Fruit fly (Drosophila melanogaster) whole organism, wandering third instar larva: ENCODE results near the gene CG15169.
A peak's percentile ranks its signal among the peaks of the same experiment; 100 is the strongest.

ENCODE experiments used
- Abd-B ChIP-seq: fragments of >200 bp; optimal IDR thresholded peaks from 2 replicates; lab custom pipeline; 2017; ENCODE audit warnings: missing biosample characterization, missing genetic modification characterization
- CG32264 ChIP-seq: fragments of 200-800 bp; sonication (Bioruptor generic); optimal IDR thresholded peaks from 2 replicates; lab custom pipeline; 2016; ENCODE audit warnings: missing biosample characterization, missing genetic modification characterization
- CG9705 ChIP-seq: fragments of 200-800 bp; sonication (Bioruptor generic); optimal IDR thresholded peaks from 2 replicates; lab custom pipeline; 2018; ENCODE audit warnings: missing biosample characterization, mild to moderate bottlenecking, missing genetic modification characterization
- CrebA ChIP-seq: fragments of 200-800 bp; sonication (Bioruptor generic); optimal IDR thresholded peaks from 2 replicates; lab custom pipeline; 2016; ENCODE audit warnings: missing biosample characterization, mild to moderate bottlenecking, missing genetic modification characterization, borderline replicate concordance
- Dfd ChIP-seq: fragments of >200 bp; optimal IDR thresholded peaks from 2 replicates; lab custom pipeline; 2017; ENCODE audit warnings: missing biosample characterization, missing genetic modification characterization
- Dif ChIP-seq: fragments of 200-275, 200-300 bp; sonication (Bioruptor generic); optimal IDR thresholded peaks from 2 replicates; lab custom pipeline; 2018; ENCODE audit warnings: missing biosample characterization, missing genetic modification characterization; ENCODE audit not compliant: partially characterized antibody
- GATAd ChIP-seq: sonication (Bioruptor generic); optimal IDR thresholded peaks from 2 replicates; lab custom pipeline; 2016; ENCODE audit warnings: missing biosample characterization, missing genetic modification characterization
- HLH106 ChIP-seq: fragments of 200-800 bp; optimal IDR thresholded peaks from 3 replicates; lab custom pipeline; 2019; ENCODE audit warnings: missing biosample characterization, mild to moderate bottlenecking, missing genetic modification characterization, moderate library complexity
- Hnf4 ChIP-seq: fragments of 200-800 bp; sonication (Bioruptor generic); optimal IDR thresholded peaks from 2 replicates; lab custom pipeline; 2016; ENCODE audit warnings: missing biosample characterization, mild to moderate bottlenecking, missing genetic modification characterization
- Hr78 ChIP-seq: fragments of >200 bp; optimal IDR thresholded peaks from 2 replicates; lab custom pipeline; 2017; ENCODE audit warnings: missing biosample characterization, missing genetic modification characterization
- Hr83 ChIP-seq: fragments of 200-300 bp; sonication (Bioruptor generic); optimal IDR thresholded peaks from 2 replicates; lab custom pipeline; 2016; ENCODE audit warnings: missing biosample characterization, mild to moderate bottlenecking, missing genetic modification characterization, moderate library complexity; ENCODE audit not compliant: poor library complexity, severe bottlenecking
- Jra ChIP-seq: sonication (Bioruptor generic); optimal IDR thresholded peaks from 2 replicates; lab custom pipeline; 2016; ENCODE audit warnings: missing biosample characterization, missing genetic modification characterization
- Mio ChIP-seq: sonication (Bioruptor generic); optimal IDR thresholded peaks from 2 replicates; lab custom pipeline; 2016; ENCODE audit warnings: missing biosample characterization, missing genetic modification characterization
- Myc ChIP-seq: fragments of >200 bp; optimal IDR thresholded peaks from 2 replicates; lab custom pipeline; 2017
- N ChIP-seq: fragments of >200 bp; optimal IDR thresholded peaks from 2 replicates; lab custom pipeline; 2018; ENCODE audit warnings: missing biosample characterization, missing external identifiers, missing genetic modification characterization
- OdsH ChIP-seq: fragments of 200-800 bp; sonication (Bioruptor generic); optimal IDR thresholded peaks from 2 replicates; lab custom pipeline; 2016; ENCODE audit warnings: missing biosample characterization, mild to moderate bottlenecking, missing genetic modification characterization
- Rel ChIP-seq, 2 experiments: fragments of 200-800 bp; sonication (Bioruptor generic) in 1 of 2; optimal IDR thresholded peaks; 2 replicates in 1 of 2; 3 replicates in 1 of 2; lab custom pipeline; 2016 to 2019; ENCODE audit warnings: mild to moderate bottlenecking in 2 of 2, missing biosample characterization in 2 of 2, missing genetic modification characterization in 2 of 2, moderate library complexity in 1 of 2
- Sp1 ChIP-seq: fragments of 200-800 bp; sonication (Bioruptor generic); optimal IDR thresholded peaks from 3 replicates; lab custom pipeline; 2019; ENCODE audit warnings: missing biosample characterization, mild to moderate bottlenecking, missing genetic modification characterization, moderate library complexity
- Vsx2 ChIP-seq: fragments of 200-300, 225-300 bp; sonication (Bioruptor generic); optimal IDR thresholded peaks from 2 replicates; lab custom pipeline; 2018; ENCODE audit warnings: missing biosample characterization, missing genetic modification characterization; ENCODE audit not compliant: partially characterized antibody
- br ChIP-seq: fragments of 200-800 bp; sonication (Bioruptor generic); optimal IDR thresholded peaks from 2 replicates; lab custom pipeline; 2016; ENCODE audit warnings: missing biosample characterization, missing genetic modification characterization
- brk ChIP-seq: fragments of 200-800 bp; sonication (Bioruptor generic); optimal IDR thresholded peaks from 2 replicates; lab custom pipeline; 2016; ENCODE audit warnings: missing biosample characterization, mild to moderate bottlenecking, missing genetic modification characterization
- dl ChIP-seq, 2 experiments: fragments of 175-275, 200-275 bp in 1 of 2; fragments of 200-275 bp in 1 of 2; sonication (Bioruptor generic); optimal IDR thresholded peaks; lab custom pipeline; 2018; ENCODE audit warnings: mild to moderate bottlenecking in 2 of 2, missing biosample characterization in 2 of 2, missing genetic modification characterization in 2 of 2, moderate library complexity in 2 of 2; ENCODE audit not compliant: partially characterized antibody in 2 of 2, insufficient read depth in 1 of 2
- dmrt93B ChIP-seq: fragments of 200-800 bp; sonication (Bioruptor generic); optimal IDR thresholded peaks from 2 replicates; lab custom pipeline; 2018; ENCODE audit warnings: missing biosample characterization, mild to moderate bottlenecking, missing genetic modification characterization
- dsf ChIP-seq: sonication (Bioruptor generic); optimal IDR thresholded peaks from 2 replicates; lab custom pipeline; 2016; ENCODE audit warnings: missing biosample characterization, missing genetic modification characterization, borderline replicate concordance
- ey ChIP-seq: fragments of 200-800 bp; sonication (Bioruptor generic); optimal IDR thresholded peaks from 2 replicates; lab custom pipeline; 2016; ENCODE audit warnings: missing biosample characterization, missing genetic modification characterization
- foxo ChIP-seq, 2 experiments: fragments of 200-800 bp; sonication (Bioruptor generic); optimal IDR thresholded peaks; 2 replicates in 1 of 2; 3 replicates in 1 of 2; lab custom pipeline; 2016 to 2017; ENCODE audit warnings: missing biosample characterization in 2 of 2, missing genetic modification characterization in 2 of 2
- fru ChIP-seq: fragments of 200-800 bp; sonication (Bioruptor generic); optimal IDR thresholded peaks from 3 replicates; lab custom pipeline; 2016; ENCODE audit warnings: missing biosample characterization, mild to moderate bottlenecking, missing genetic modification characterization
- h ChIP-seq: fragments of 200-800 bp; sonication (Bioruptor generic); optimal IDR thresholded peaks from 3 replicates; lab custom pipeline; 2016; ENCODE audit warnings: missing biosample characterization, mild to moderate bottlenecking, missing genetic modification characterization
- jim ChIP-seq: fragments of 175-275, 200-325 bp; sonication (Bioruptor generic); optimal IDR thresholded peaks from 2 replicates; lab custom pipeline; 2016; ENCODE audit warnings: missing biosample characterization, mild to moderate bottlenecking, missing genetic modification characterization
- lola ChIP-seq: fragments of >200 bp; optimal IDR thresholded peaks from 2 replicates; lab custom pipeline; 2017; ENCODE audit warnings: missing biosample characterization, missing genetic modification characterization
- pan ChIP-seq: fragments of >200 bp; optimal IDR thresholded peaks from 2 replicates; lab custom pipeline; 2017
- psq ChIP-seq: fragments of 200-800 bp; sonication (Bioruptor generic); optimal IDR thresholded peaks from 3 replicates; lab custom pipeline; 2017; ENCODE audit warnings: missing biosample characterization, mild to moderate bottlenecking, missing genetic modification characterization, moderate library complexity
- rgr ChIP-seq: fragments of 200-800 bp; sonication (Bioruptor generic); optimal IDR thresholded peaks from 3 replicates; lab custom pipeline; 2016; ENCODE audit warnings: missing biosample characterization, mild to moderate bottlenecking, missing genetic modification characterization
- sage ChIP-seq: fragments of 200-800 bp; sonication (Bioruptor generic); optimal IDR thresholded peaks from 2 replicates; lab custom pipeline; 2016; ENCODE audit warnings: missing biosample characterization, mild to moderate bottlenecking, missing genetic modification characterization
- sv ChIP-seq: fragments of 200-800 bp; sonication (Bioruptor generic); optimal IDR thresholded peaks from 3 replicates; lab custom pipeline; 2016; ENCODE audit warnings: missing biosample characterization, missing genetic modification characterization
- tai ChIP-seq: sonication (Bioruptor generic); optimal IDR thresholded peaks from 2 replicates; lab custom pipeline; 2016; ENCODE audit warnings: missing biosample characterization, missing genetic modification characterization
- usp ChIP-seq: fragments of >200 bp; optimal IDR thresholded peaks from 2 replicates; lab custom pipeline; 2017; ENCODE audit warnings: missing biosample characterization, missing genetic modification characterization
- woc ChIP-seq: sonication (Bioruptor generic); optimal IDR thresholded peaks from 2 replicates; lab custom pipeline; 2016; ENCODE audit warnings: missing biosample characterization, mild to moderate bottlenecking, missing genetic modification characterization

The CG15169 gene

DNA sequence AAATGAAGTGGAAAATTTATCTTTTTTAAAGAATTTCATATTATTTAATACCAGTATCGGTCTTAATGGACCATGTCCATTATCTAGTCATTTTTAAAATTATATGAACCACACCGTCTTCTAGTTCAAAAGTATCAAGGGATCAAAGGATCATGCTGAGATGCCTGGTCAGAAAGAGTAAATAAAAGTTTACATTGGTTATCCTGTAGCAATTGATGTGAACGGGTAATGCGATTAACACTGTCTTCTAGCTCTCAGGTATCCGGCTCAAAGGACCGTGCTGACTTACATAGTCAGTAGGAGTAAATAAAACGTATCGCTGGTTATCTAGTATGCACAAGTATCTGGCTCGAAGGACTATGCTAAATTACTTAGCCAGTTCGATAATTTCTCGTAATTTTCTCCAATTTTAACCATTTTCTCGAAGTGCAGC is 28.4 kb downstream of the CG15169 start:
- TF ChIP-seq sage (GFP tag; lab: Kevin White, UChicago) (no peak), foxo (GFP tag; optimal IDR thresholded peaks at IDR 0.05; lab: Kevin White, UChicago) (peak in 1 of 2 experiments; percentile 6)

dm6 chr2L:19019640-19020039 is 28.8 kb downstream of the CG15169 start:
- no peak for TF ChIP-seq Hnf4 (GFP tag; lab: Kevin White, UChicago)
- TF ChIP-seq dmrt93B (GFP tag; lab: Kevin White, UChicago) = no peak
- TF ChIP-seq Myc = no peak
- no peak for TF ChIP-seq rgr (GFP tag; lab: Kevin White, UChicago)
- no peak for TF ChIP-seq Vsx2
- TF ChIP-seq Jra = no peak
- no peak for TF ChIP-seq Rel (GFP tag; optimal IDR thresholded peaks at IDR 0.05; lab: Kevin White, UChicago)
- TF ChIP-seq Rel (tag; optimal IDR thresholded peaks at IDR 0.05; lab: Kevin White, UChicago) = no peak
- no peak for TF ChIP-seq h (GFP tag; lab: Kevin White, UChicago)
- TF ChIP-seq psq (GFP tag; lab: Kevin White, UChicago) = no peak
- TF ChIP-seq Hr78 = no peak
- no peak for TF ChIP-seq fru
- no peak for TF ChIP-seq sv (GFP tag; lab: Kevin White, UChicago)
- TF ChIP-seq OdsH (GFP tag; lab: Kevin White, UChicago) = no peak
- TF ChIP-seq foxo (GFP tag; optimal IDR thresholded peaks at IDR 0.05; lab: Kevin White, UChicago) = no peak
- TF ChIP-seq ey (GFP tag; lab: Kevin White, UChicago) = no peak

- TF ChIP-seq CG32264 (GFP tag; lab: Kevin White, UChicago) (peak; percentile 14), woc (GFP tag; lab: Kevin White, UChicago) (peak; percentile 64), brk (GFP tag; lab: Kevin White, UChicago) (peak; percentile 16), psq (GFP tag; lab: Kevin White, UChicago) (peak; percentile 64), tai (GFP tag; lab: Kevin White, UChicago) (no peak), sage (GFP tag; lab: Kevin White, UChicago) (peak; percentile 49), lola (GFP tag; lab: Kevin White, UChicago) (no peak), pan (lab: Kevin White, UChicago) (no peak), Hr83 (GFP tag; lab: Kevin White, UChicago) (no peak), dsf (no peak), Hnf4 (GFP tag; lab: Kevin White, UChicago) (peak; percentile 16), Hr78 (no peak), HLH106 (tag; lab: Kevin White, UChicago) (peak; percentile 85), Vsx2 (no peak), OdsH (GFP tag; lab: Kevin White, UChicago) (peak; percentile 81), usp (GFP tag; lab: Kevin White, UChicago) (no peak), Sp1 (peak; percentile 91), dl (GFP tag; optimal IDR thresholded peaks at IDR 0.05; lab: Kevin White, UChicago; ENCODE audit: insufficient read depth in 1 of 2, partially characterized antibody in 2 of 2) (no peak), Dfd (no peak), Jra (no peak), sv (GFP tag; lab: Kevin White, UChicago) (peak; percentile 50), GATAd (GFP tag; lab: Kevin White, UChicago) (no peak), CrebA (GFP tag; lab: Kevin White, UChicago) (peak; percentile 47), Mio (GFP tag; lab: Kevin White, UChicago) (no peak), br (peak; percentile 73), h (GFP tag; lab: Kevin White, UChicago) (peak; percentile 87), Myc (no peak), foxo (GFP tag; optimal IDR thresholded peaks at IDR 0.05; lab: Kevin White, UChicago) (peak in 1 of 2 experiments; percentile 87), ey (GFP tag; lab: Kevin White, UChicago) (peak; percentile 62), fru (peak; percentile 82), jim (GFP tag; lab: Kevin White, UChicago) (no peak), rgr (GFP tag; lab: Kevin White, UChicago) (peak; percentile 76), dmrt93B (GFP tag; lab: Kevin White, UChicago) (peak; percentile 75), Rel (GFP tag; optimal IDR thresholded peaks at IDR 0.05; lab: Kevin White, UChicago) (peak; percentile 43), Rel (tag; optimal IDR thresholded peaks at IDR 0.05; lab: Kevin White, UChicago) (peak; percentile 49), Abd-B (GFP tag; lab: Kevin White, UChicago) (no peak), CG9705 (peak; percentile 66), N (GFP tag; lab: Kevin White, UChicago) (no peak), Dif (GFP tag; lab: Kevin White, UChicago) (no peak)
Measured at dm6 chr2L:19021278-19022220, 30.7 kb downstream of the CG15169 start.
